Worm (Caenorhabditis elegans): ENCODE data around the gene F01D5.2.

The F01D5.2 gene

ce11 chrII:13961567-13961966, 37.3 kb downstream of the F01D5.2 start:
- TF ChIP-seq fos-1 (tag; optimal IDR thresholded peaks at IDR 0.05): no peak
- no peak for TF ChIP-seq egl-27 (tag; optimal IDR thresholded peaks at IDR 0.05)
- no peak for TF ChIP-seq unc-62 (GFP tag; optimal IDR thresholded peaks at IDR 0.05)
- TF ChIP-seq nhr-67 (tag; optimal IDR thresholded peaks at IDR 0.05): no peak
- no peak for TF ChIP-seq nhr-28 (tag; optimal IDR thresholded peaks at IDR 0.05)

ce11 chrII:13958359-13958758, 40.5 kb downstream of the F01D5.2 start:
- TF ChIP-seq sea-2 (GFP tag; optimal IDR thresholded peaks at IDR 0.05) (no peak), ceh-28 (tag; optimal IDR thresholded peaks at IDR 0.05) (peak; percentile 5), elt-2 (tag; optimal IDR thresholded peaks at IDR 0.05) (peak; percentile 62), pqm-1 (tag; optimal IDR thresholded peaks at IDR 0.05) (peak; percentile 1), nhr-12 (tag; optimal IDR thresholded peaks at IDR 0.05) (no peak), mdl-1 (tag; optimal IDR thresholded peaks at IDR 0.05) (no peak)

- TF ChIP-seq mdl-1 (tag; optimal IDR thresholded peaks at IDR 0.05): no peak
- TF ChIP-seq elt-2 (tag; optimal IDR thresholded peaks at IDR 0.05): peak; percentile 88
- TF ChIP-seq pha-4 (tag; optimal IDR thresholded peaks at IDR 0.05): no peak
- no peak for TF ChIP-seq zag-1 (tag; optimal IDR thresholded peaks at IDR 0.05)
- TF ChIP-seq skn-1 (tag; optimal IDR thresholded peaks at IDR 0.05): no peak
- TF ChIP-seq pqm-1 (tag; optimal IDR thresholded peaks at IDR 0.05): peak; percentile 55
- TF ChIP-seq nhr-237 (tag; optimal IDR thresholded peaks at IDR 0.05): no peak
Measured at ce11 chrII:13957437-13957836, 41.4 kb downstream of the F01D5.2 start, which contains the start of gene zip-3. TSS of gene zip-3 (minus strand) at chrII:13957457.

- TF ChIP-seq egl-5 (tag; optimal IDR thresholded peaks at IDR 0.05) (no peak), mml-1 (tag; optimal IDR thresholded peaks at IDR 0.05) (no peak), pqm-1 (tag; optimal IDR thresholded peaks at IDR 0.05) (peak; percentile 92), nhr-23 (tag; optimal IDR thresholded peaks at IDR 0.05) (no peak), ZK546.5 (tag; optimal IDR thresholded peaks at IDR 0.05) (no peak), nhr-67 (tag; optimal IDR thresholded peaks at IDR 0.05) (no peak), lsy-12 (tag; optimal IDR thresholded peaks at IDR 0.05) (no peak), unc-62 (GFP tag; optimal IDR thresholded peaks at IDR 0.05) (no peak), ceh-9 (tag; optimal IDR thresholded peaks at IDR 0.05) (no peak), R02D3.7 (tag; optimal IDR thresholded peaks at IDR 0.05) (no peak), nhr-12 (tag; optimal IDR thresholded peaks at IDR 0.05) (no peak), fkh-10 (GFP tag; optimal IDR thresholded peaks at IDR 0.05) (no peak), jun-1 (tag; optimal IDR thresholded peaks at IDR 0.05) (peak; percentile 13), nhr-25 (tag; optimal IDR thresholded peaks at IDR 0.05) (no peak), ztf-4 (tag; optimal IDR thresholded peaks at IDR 0.05) (no peak), nfya-1 (tag; optimal IDR thresholded peaks at IDR 0.05; ENCODE audit: insufficient read depth) (peak; percentile 59), pha-4 (tag; optimal IDR thresholded peaks at IDR 0.05) (peak; percentile 33), elt-2 (tag; optimal IDR thresholded peaks at IDR 0.05) (peak; percentile 96), ama-1 (optimal IDR thresholded peaks at IDR 0.05) (no peak), sea-2 (GFP tag; optimal IDR thresholded peaks at IDR 0.05) (no peak), nhr-76 (tag; optimal IDR thresholded peaks at IDR 0.05) (no peak)
Measured at ce11 chrII:13956529-13956928, 42.3 kb downstream of the F01D5.2 start.

ce11 chrII:13954979-13955378, 43.9 kb downstream of the F01D5.2 start:
- TF ChIP-seq elt-2 (tag; optimal IDR thresholded peaks at IDR 0.05) (peak; percentile 38), ceh-82 (tag; optimal IDR thresholded peaks at IDR 0.05) (no peak), nhr-25 (tag; optimal IDR thresholded peaks at IDR 0.05) (peak; percentile 2), elt-1 (tag; optimal IDR thresholded peaks at IDR 0.05) (peak; percentile 45), sea-2 (GFP tag; optimal IDR thresholded peaks at IDR 0.05) (no peak), nhr-43 (tag; optimal IDR thresholded peaks at IDR 0.05; ENCODE audit: poor library complexity, severe bottlenecking) (no peak), mdl-1 (tag; optimal IDR thresholded peaks at IDR 0.05) (no peak), egl-5 (tag; optimal IDR thresholded peaks at IDR 0.05) (no peak)

ce11 chrII:13954077-13954476, 44.8 kb downstream of the F01D5.2 start:
- peak; percentile 62 for TF ChIP-seq snpc-4 (tag; optimal IDR thresholded peaks at IDR 0.05)
- TF ChIP-seq pqm-1 (tag; optimal IDR thresholded peaks at IDR 0.05): peak; percentile 78
- TF ChIP-seq elt-2 (tag; optimal IDR thresholded peaks at IDR 0.05): peak; percentile 91
- peak; percentile 12 for TF ChIP-seq jun-1 (tag; optimal IDR thresholded peaks at IDR 0.05)
- no peak for TF ChIP-seq nfya-1 (tag; optimal IDR thresholded peaks at IDR 0.05; ENCODE audit: insufficient read depth)
- TF ChIP-seq nhr-43 (tag; optimal IDR thresholded peaks at IDR 0.05; ENCODE audit: poor library complexity, severe bottlenecking): no peak
- peak; percentile 75 for TF ChIP-seq pha-4 (tag; optimal IDR thresholded peaks at IDR 0.05)
